Fruit fly (Drosophila melanogaster): ENCODE results near the gene Raf.

Gene Raf

dm6 chrX:2307564-2307963, 12.3 kb downstream of the Raf start (continued):
- TF ChIP-seq CG10431 (GFP tag; optimal IDR thresholded peaks at IDR 0.05) (no peak), pnt (GFP tag; optimal IDR thresholded peaks at IDR 0.05) (no peak), Dip2 (GFP tag; IDR thresholded peaks at IDR 0.05) (no peak), CG18599 (GFP tag; optimal IDR thresholded peaks at IDR 0.05) (peak; percentile 17), pros (GFP tag; optimal IDR thresholded peaks at IDR 0.05) (peak; percentile 98), CG18011 (GFP tag; optimal IDR thresholded peaks at IDR 0.05) (no peak), hb (GFP tag; IDR thresholded peaks at IDR 0.05; ENCODE audit: partially characterized antibody) (no peak), CG33213 (GFP tag; optimal IDR thresholded peaks at IDR 0.05) (no peak), Atf3 (GFP tag; optimal IDR thresholded peaks at IDR 0.05) (no peak), ewg (GFP tag; optimal IDR thresholded peaks at IDR 0.05) (no peak), Opbp (GFP tag; IDR thresholded peaks at IDR 0.05; ENCODE audit: partially characterized antibody) (no peak), CG1603 (tag; optimal IDR thresholded peaks at IDR 0.05) (no peak), Ada2b (GFP tag; IDR thresholded peaks at IDR 0.05) (no peak), zfh1 (GFP tag; IDR thresholded peaks at IDR 0.05) (no peak), CG42726 (GFP tag; IDR thresholded peaks at IDR 0.05; ENCODE audit: partially characterized antibody) (no peak), nau (GFP tag; optimal IDR thresholded peaks at IDR 0.05) (no peak), sima (GFP tag; optimal IDR thresholded peaks at IDR 0.05) (no peak), E2f1 (GFP tag; IDR thresholded peaks at IDR 0.05) (no peak), sug (tag; optimal IDR thresholded peaks at IDR 0.05) (no peak), TFAM (GFP tag; optimal IDR thresholded peaks at IDR 0.05) (no peak), onecut (GFP tag; IDR thresholded peaks at IDR 0.05) (0 out of 2 replicates have a peak, but pooled peaks have one; percentile 9), en (GFP tag; optimal IDR thresholded peaks at IDR 0.05) (no peak), CG1792 (GFP tag; optimal IDR thresholded peaks at IDR 0.05) (no peak), Fer3 (tag; optimal IDR thresholded peaks at IDR 0.05) (no peak), gsb-n (tag; optimal IDR thresholded peaks at IDR 0.05) (no peak), CG11093 (GFP tag; IDR thresholded peaks at IDR 0.05) (no peak), CG1233 (GFP tag; optimal IDR thresholded peaks at IDR 0.05) (no peak), Scr (GFP tag; IDR thresholded peaks at IDR 0.05; ENCODE audit: partially characterized antibody) (no peak), Sox100B (GFP tag; optimal IDR thresholded peaks at IDR 0.05) (no peak), chif (GFP tag; optimal IDR thresholded peaks at IDR 0.05) (no peak), CG6175 (GFP tag; IDR thresholded peaks at IDR 0.05) (no peak), Dfd (GFP tag; optimal IDR thresholded peaks at IDR 0.05) (no peak), sisA (GFP tag; IDR thresholded peaks at IDR 0.05) (no peak), CG32772 (GFP tag; IDR thresholded peaks at IDR 0.05) (no peak), Sry-δ (GFP tag; optimal IDR thresholded peaks at IDR 0.05) (no peak), otp (GFP tag; IDR thresholded peaks at IDR 0.05) (0 out of 3 replicates have a peak, but pooled peaks have one; percentile 16), bbx (GFP tag; IDR thresholded peaks at IDR 0.05; ENCODE audit: partially characterized antibody) (no peak), dan (GFP tag; IDR thresholded peaks at IDR 0.05) (no peak), Poxn (GFP tag; IDR thresholded peaks at IDR 0.05) (no peak), H15 (GFP tag; IDR thresholded peaks at IDR 0.05) (no peak), CG5245 (GFP tag; optimal IDR thresholded peaks at IDR 0.05) (no peak), fd64A (GFP tag; optimal IDR thresholded peaks at IDR 0.05) (no peak), cwo (GFP tag; optimal IDR thresholded peaks at IDR 0.05) (no peak), crol (GFP tag; IDR thresholded peaks at IDR 0.05) (peak; percentile 95), CG6683 (GFP tag; optimal IDR thresholded peaks at IDR 0.05) (no peak), kay (GFP tag; optimal IDR thresholded peaks at IDR 0.05) (no peak), CG6765 (GFP tag; optimal IDR thresholded peaks at IDR 0.05) (no peak), Trl (optimal IDR thresholded peaks at IDR 0.05) (no peak), Trl (GFP tag; optimal IDR thresholded peaks at IDR 0.05) (no peak), ci (GFP tag; IDR thresholded peaks at IDR 0.05) (0 out of 3 replicates have a peak, but pooled peaks have one; percentile 26), zfh2 (GFP tag; optimal IDR thresholded peaks at IDR 0.05) (no peak), CG17568 (GFP tag; optimal IDR thresholded peaks at IDR 0.05) (no peak)
